Fruit fly (Drosophila melanogaster) whole organism, embryonic: Measurements from ENCODE around the gene Ms.

Experiments
- Abd-B ChIP-seq: fragments of 200-800 bp; sonication (Bioruptor generic); optimal IDR thresholded peaks from 2 replicates; lab custom pipeline; 2018; ENCODE audit warnings: missing biosample characterization, mild to moderate bottlenecking, missing genetic modification characterization, moderate library complexity
- Atf6 ChIP-seq: fragments of 200-800 bp; sonication (Bioruptor generic); IDR thresholded peaks from 2 replicates; pipeline ENCODE4 v1.3.6; 2022; ENCODE audit warnings: missing biosample characterization, missing genetic modification characterization
- BtbVII ChIP-seq: fragments of 200-800 bp; sonication (Bioruptor generic); optimal IDR thresholded peaks from 3 replicates; lab custom pipeline; 2017; ENCODE audit warnings: missing biosample characterization, mild to moderate bottlenecking, missing genetic modification characterization
- CG10274 ChIP-seq: fragments of 200-800 bp; sonication (Bioruptor generic); optimal IDR thresholded peaks from 3 replicates; lab custom pipeline; 2017; ENCODE audit warnings: missing biosample characterization, mild to moderate bottlenecking, missing genetic modification characterization
- CG10431 ChIP-seq: fragments of 200-800 bp; sonication (Bioruptor generic); optimal IDR thresholded peaks from 3 replicates; lab custom pipeline; 2018; ENCODE audit warnings: missing biosample characterization, mild to moderate bottlenecking, missing genetic modification characterization
- CG10462 ChIP-seq: fragments of 200-800 bp; sonication (Bioruptor generic); optimal IDR thresholded peaks from 2 replicates; lab custom pipeline; 2016; ENCODE audit warnings: missing biosample characterization, missing genetic modification characterization
- CG10654 ChIP-seq: fragments of 200-800 bp; sonication (Bioruptor generic); optimal IDR thresholded peaks from 2 replicates; lab custom pipeline; 2016; ENCODE audit warnings: missing biosample characterization, missing genetic modification characterization
- CG11093 ChIP-seq: fragments of 200-800 bp; sonication (Bioruptor generic); IDR thresholded peaks from 3 replicates; pipeline ENCODE4 v1.3.6; 2022; ENCODE audit warnings: missing biosample characterization, missing genetic modification characterization
- CG12104 ChIP-seq: fragments of 200-800 bp; sonication (Bioruptor generic); optimal IDR thresholded peaks from 3 replicates; lab custom pipeline; 2016; ENCODE audit warnings: missing biosample characterization, missing genetic modification characterization
- CG15601 ChIP-seq: fragments of 200-800 bp; sonication (Bioruptor generic); optimal IDR thresholded peaks from 3 replicates; lab custom pipeline; 2019; ENCODE audit warnings: missing biosample characterization, mild to moderate bottlenecking, missing genetic modification characterization, moderate library complexity
- CG18599 ChIP-seq: fragments of 200-800 bp; sonication (Bioruptor generic); optimal IDR thresholded peaks from 3 replicates; lab custom pipeline; 2017; ENCODE audit warnings: missing biosample characterization, missing genetic modification characterization, mild to moderate bottlenecking, moderate library complexity, missing genetic modification reagents
- CG30431 ChIP-seq: fragments of 200-800 bp; sonication (Bioruptor generic); optimal IDR thresholded peaks from 2 replicates; lab custom pipeline; 2017; ENCODE audit warnings: missing biosample characterization, missing genetic modification characterization
- CG31224 ChIP-seq: fragments of 200-800 bp; sonication (Bioruptor generic); IDR thresholded peaks from 2 replicates; pipeline ENCODE4 v1.3.6; 2022; ENCODE audit warnings: missing biosample characterization, missing genetic modification characterization
- CG3995 ChIP-seq: fragments of 200-800 bp; sonication (Bioruptor generic); optimal IDR thresholded peaks from 3 replicates; lab custom pipeline; 2016; ENCODE audit warnings: missing biosample characterization, missing genetic modification characterization
- CG6765 ChIP-seq: fragments of 200-800 bp; sonication (Bioruptor generic); optimal IDR thresholded peaks from 3 replicates; lab custom pipeline; 2017; ENCODE audit warnings: missing biosample characterization, mild to moderate bottlenecking, missing genetic modification characterization
- CG7357 ChIP-seq: fragments of 200-800 bp; sonication (Bioruptor generic); IDR thresholded peaks from 3 replicates; pipeline ENCODE4 v1.3.6; 2022; ENCODE audit warnings: missing biosample characterization, missing genetic modification characterization
- CG7928 ChIP-seq: fragments of 200-800 bp; sonication (Bioruptor generic); optimal IDR thresholded peaks from 2 replicates; lab custom pipeline; 2017; ENCODE audit warnings: missing biosample characterization, mild to moderate bottlenecking, missing genetic modification characterization
- CG7987 ChIP-seq: fragments of 200-800 bp; sonication (Bioruptor generic); optimal IDR thresholded peaks from 2 replicates; lab custom pipeline; 2018; ENCODE audit warnings: missing biosample characterization, mild to moderate bottlenecking, missing genetic modification characterization, moderate library complexity
- CG9727 ChIP-seq: fragments of 200-800 bp; sonication (Bioruptor generic); optimal IDR thresholded peaks from 3 replicates; lab custom pipeline; 2017; ENCODE audit warnings: missing biosample characterization, mild to moderate bottlenecking, missing genetic modification characterization
- CTCF ChIP-seq: fragments of 200-800 bp; sonication (Bioruptor generic); optimal IDR thresholded peaks from 2 replicates; lab custom pipeline; 2017; ENCODE audit warnings: missing biosample characterization, mild to moderate bottlenecking, missing genetic modification characterization, moderate library complexity
- D ChIP-seq, 2 experiments: fragments of 200-800 bp in 1 of 2; fragments of >200 bp in 1 of 2; sonication (Bioruptor generic) in 1 of 2; optimal IDR thresholded peaks; 2 replicates in 1 of 2; 3 replicates in 1 of 2; lab custom pipeline; 2017; ENCODE audit warnings: mild to moderate bottlenecking in 1 of 2, missing biosample characterization in 1 of 2, missing genetic modification characterization in 1 of 2, missing genetic modification reagents in 1 of 2
- Dip3 ChIP-seq: fragments of 200-800 bp; sonication (Bioruptor generic); optimal IDR thresholded peaks from 3 replicates; lab custom pipeline; 2016; ENCODE audit warnings: missing biosample characterization, missing genetic modification characterization
- E2f1 ChIP-seq: fragments of 200-800 bp; sonication (Bioruptor generic); IDR thresholded peaks from 2 replicates; pipeline ENCODE4 v1.3.6; 2022; ENCODE audit warnings: missing biosample characterization, missing genetic modification characterization
- Fer3 ChIP-seq: fragments of 200-800 bp; sonication (Bioruptor generic); optimal IDR thresholded peaks from 2 replicates; lab custom pipeline; 2018; ENCODE audit warnings: missing biosample characterization, mild to moderate bottlenecking, missing genetic modification characterization, moderate library complexity
- HmgD ChIP-seq: fragments of 200-800 bp; sonication (Bioruptor generic); optimal IDR thresholded peaks from 3 replicates; lab custom pipeline; 2016; ENCODE audit warnings: missing biosample characterization, missing genetic modification characterization
- Jarid2 ChIP-seq: fragments of 200-800 bp; sonication (Bioruptor generic); optimal IDR thresholded peaks from 3 replicates; lab custom pipeline; 2017; ENCODE audit warnings: mild to moderate bottlenecking, missing biosample characterization, missing genetic modification reagents, missing genetic modification characterization
- Med ChIP-seq: fragments of 200-800 bp; sonication (Bioruptor generic); peaks from one replicate; lab custom pipeline; 2016; ENCODE audit warnings: missing biosample characterization, missing genetic modification characterization, mild to moderate bottlenecking, inconsistent platforms, moderate library complexity
- NC2α ChIP-seq: fragments of 200-800 bp; sonication (Bioruptor generic); optimal IDR thresholded peaks from 2 replicates; lab custom pipeline; 2016; ENCODE audit warnings: missing biosample characterization, missing genetic modification characterization
- Oaz ChIP-seq: fragments of 200-800 bp; sonication (Bioruptor generic); IDR thresholded peaks from 2 replicates; pipeline ENCODE4 v1.3.6; 2022; ENCODE audit warnings: missing biosample characterization, missing genetic modification characterization
- Optix ChIP-seq: fragments of 200-800 bp; sonication (Bioruptor generic); IDR thresholded peaks from 3 replicates; pipeline ENCODE4 v1.3.6; 2022; ENCODE audit warnings: missing biosample characterization, missing genetic modification characterization
- Ptx1 ChIP-seq: fragments of 200-800 bp; sonication (Bioruptor generic); IDR thresholded peaks from 2 replicates; pipeline ENCODE4 v1.3.6; 2022; ENCODE audit warnings: missing biosample characterization, missing genetic modification characterization
- Rx ChIP-seq: fragments of 200-800 bp; sonication (Bioruptor generic); IDR thresholded peaks from 2 replicates; pipeline ENCODE4 v1.3.6; 2022; ENCODE audit warnings: missing biosample characterization, missing genetic modification characterization
- YL-1 ChIP-seq: fragments of 200-800 bp; sonication (Bioruptor generic); optimal IDR thresholded peaks from 3 replicates; lab custom pipeline; 2017; ENCODE audit warnings: missing biosample characterization, mild to moderate bottlenecking, missing genetic modification characterization
- bsh ChIP-seq, 2 experiments: fragments of 200-800 bp; sonication (Bioruptor generic); optimal IDR thresholded peaks; 2 replicates each; lab custom pipeline; 2017 to 2018; ENCODE audit warnings: mild to moderate bottlenecking in 2 of 2, missing biosample characterization in 2 of 2, missing genetic modification characterization in 2 of 2, moderate library complexity in 1 of 2
- cg ChIP-seq: fragments of 200-800 bp; sonication (Bioruptor generic); optimal IDR thresholded peaks from 3 replicates; lab custom pipeline; 2019; ENCODE audit warnings: missing biosample characterization, mild to moderate bottlenecking, missing genetic modification characterization, moderate library complexity
- croc ChIP-seq: fragments of 200-800 bp; sonication (Bioruptor generic); conservative IDR thresholded peaks from 3 replicates; pipeline ENCODE4 v1.3.6; 2022; ENCODE audit warnings: missing biosample characterization, missing genetic modification characterization
- dati ChIP-seq: fragments of 200-800 bp; sonication (Bioruptor generic); IDR thresholded peaks from 2 replicates; pipeline ENCODE4 v1.3.6; 2022; ENCODE audit warnings: missing biosample characterization, missing genetic modification characterization
- exex ChIP-seq: fragments of 200-800 bp; sonication (Bioruptor generic); optimal IDR thresholded peaks from 4 replicates; lab custom pipeline; 2018; ENCODE audit warnings: missing biosample characterization, mild to moderate bottlenecking, missing genetic modification characterization, moderate library complexity
- gcm ChIP-seq: fragments of 200-800 bp; sonication (Bioruptor generic); optimal IDR thresholded peaks from 2 replicates; lab custom pipeline; 2019; ENCODE audit warnings: missing biosample characterization, mild to moderate bottlenecking, missing genetic modification characterization, moderate library complexity
- grau ChIP-seq: fragments of 200-800 bp; optimal IDR thresholded peaks from 3 replicates; lab custom pipeline; 2019; ENCODE audit warnings: missing biosample characterization, mild to moderate bottlenecking, missing genetic modification characterization, moderate library complexity
- hkb ChIP-seq, 2 experiments: fragments of 200-800 bp in 1 of 2; fragments of >200 bp in 1 of 2; sonication (Bioruptor generic) in 1 of 2; IDR thresholded peaks in 1 of 2; optimal IDR thresholded peaks in 1 of 2; 2 replicates each; pipeline versions ENCODE4 v1.3.6 to Lab custom; 2017 to 2022; ENCODE audit warnings: missing biosample characterization in 1 of 2, missing genetic modification characterization in 1 of 2
- lab ChIP-seq: fragments of 200-800 bp; sonication (Bioruptor generic); optimal IDR thresholded peaks from 3 replicates; lab custom pipeline; 2017; ENCODE audit warnings: missing biosample characterization, missing genetic modification characterization, mild to moderate bottlenecking, moderate library complexity, missing genetic modification reagents
- otp ChIP-seq: fragments of 200-800 bp; sonication (Bioruptor generic); IDR thresholded peaks from 3 replicates; pipeline ENCODE4, ENCODE4 v1.3.6; 2022; ENCODE audit warnings: missing biosample characterization, missing genetic modification characterization
- phol ChIP-seq: fragments of 200-800 bp; sonication (Bioruptor generic); optimal IDR thresholded peaks from 3 replicates; lab custom pipeline; 2018; ENCODE audit warnings: missing biosample characterization, mild to moderate bottlenecking, missing genetic modification characterization, moderate library complexity
- prd ChIP-seq, 3 experiments: fragments of >200 bp in 2 of 3; fragments of 200-800 bp in 1 of 3; sonication (Bioruptor generic) in 1 of 3; optimal IDR thresholded peaks in 2 of 3; IDR thresholded peaks in 1 of 3; 2 replicates in 2 of 3; 3 replicates in 1 of 3; pipeline versions ENCODE4 v1.3.6 to Lab custom; 2017 to 2022; ENCODE audit warnings: missing biosample characterization in 1 of 3, missing genetic modification characterization in 1 of 3
- slbo ChIP-seq: fragments of 200-800 bp; sonication (Bioruptor generic); IDR thresholded peaks from 2 replicates; pipeline ENCODE4 v1.3.6; 2022; ENCODE audit warnings: missing biosample characterization, missing genetic modification characterization
- slou ChIP-seq: fragments of 200-800 bp; sonication (Bioruptor generic); optimal IDR thresholded peaks from 3 replicates; lab custom pipeline; 2016; ENCODE audit warnings: missing biosample characterization, missing genetic modification characterization
- yki ChIP-seq: fragments of >200 bp; optimal IDR thresholded peaks from 3 replicates; lab custom pipeline; 2018

The Ms gene

dm6 chr3R:24303060-24303459 lies 38.3 kb upstream of the Ms start (continued):
- TF ChIP-seq CG7987 (no peak), bsh (GFP tag; optimal IDR thresholded peaks at IDR 0.05; lab: Kevin White, UChicago) (no peak), Ptx1 (GFP tag; lab: Robert Waterston, UW) (peak; percentile 36; the same call in 1 of the 2 replicates), D (optimal IDR thresholded peaks at IDR 0.05; lab: Kevin White, UChicago) (no peak), D (GFP tag; optimal IDR thresholded peaks at IDR 0.05; lab: Kevin White, UChicago) (no peak), prd (optimal IDR thresholded peaks at IDR 0.05; lab: Kevin White, UChicago) (no peak), prd (GFP tag; IDR thresholded peaks at IDR 0.05; lab: Robert Waterston, UW) (peak; percentile 30; the same call in 1 of the 3 replicates), phol (tag; lab: Kevin White, UChicago) (peak; percentile 11), Fer3 (tag; lab: Kevin White, UChicago) (no peak), CG11093 (GFP tag; lab: Robert Waterston, UW) (no peak), CG7928 (GFP tag; lab: Kevin White, UChicago) (no peak), slou (peak; percentile 9), E2f1 (peak; percentile 16; the same call in 1 of the 2 replicates), exex (no peak), CG30431 (GFP tag; lab: Kevin White, UChicago) (peak; percentile 0), CG12104 (GFP tag; lab: Kevin White, UChicago) (no peak), CG9727 (no peak), CG10274 (GFP tag; lab: Kevin White, UChicago) (no peak), slbo (GFP tag; lab: Robert Waterston, UW) (peak; percentile 54), CG18599 (GFP tag; lab: Kevin White, UChicago) (no peak), hkb (optimal IDR thresholded peaks at IDR 0.05; lab: Kevin White, UChicago) (no peak), hkb (GFP tag; IDR thresholded peaks at IDR 0.05; lab: Robert Waterston, UW) (peak; percentile 52; the same call in 1 of the 2 replicates), YL-1 (GFP tag; lab: Kevin White, UChicago) (no peak), BtbVII (no peak), Atf6 (GFP tag; lab: Robert Waterston, UW) (0 out of 2 replicates have a peak, but pooled peaks have one; percentile 11), Med (GFP tag; lab: Kevin White, UChicago) (peak; percentile 37), CG10431 (GFP tag; lab: Kevin White, UChicago) (no peak), gcm (no peak), CG7357 (GFP tag; lab: Robert Waterston, UW) (peak; percentile 31; the same call in 1 of the 3 replicates), croc (GFP tag; lab: Robert Waterston, UW) (no peak), NC2α (GFP tag; lab: Kevin White, UChicago) (no peak)

- TF ChIP-seq Oaz (GFP tag; lab: Robert Waterston, UW): peak; percentile 30; the same call in 1 of the 2 replicates
- TF ChIP-seq CG15601: no peak
- peak; percentile 22; the same call in 1 of the 2 replicates for TF ChIP-seq Rx
- no peak for TF ChIP-seq Dip3
- no peak for TF ChIP-seq Jarid2 (GFP tag; lab: Kevin White, UChicago)
- TF ChIP-seq cg (GFP tag; lab: Kevin White, UChicago): no peak
- TF ChIP-seq yki (lab: Kevin White, UChicago): no peak
- TF ChIP-seq grau: no peak
- no peak for TF ChIP-seq CG11093 (GFP tag; lab: Robert Waterston, UW)
- TF ChIP-seq CG3995 (GFP tag; lab: Kevin White, UChicago): no peak
- no peak for TF ChIP-seq CG10462
- TF ChIP-seq Abd-B (GFP tag; lab: Kevin White, UChicago): peak; percentile 3
- peak; percentile 27 for TF ChIP-seq HmgD (GFP tag; lab: Kevin White, UChicago)
- TF ChIP-seq CG6765 (GFP tag; lab: Kevin White, UChicago): no peak
- no peak for TF ChIP-seq CTCF (GFP tag; lab: Kevin White, UChicago)
- TF ChIP-seq Optix (GFP tag; lab: Robert Waterston, UW): no peak
- peak; percentile 17 for TF ChIP-seq CG10654
- no peak for TF ChIP-seq CG31224 (GFP tag; lab: Robert Waterston, UW)
- no peak for TF ChIP-seq dati (GFP tag; lab: Robert Waterston, UW)
- TF ChIP-seq otp (GFP tag; lab: Robert Waterston, UW): no peak
- no peak for TF ChIP-seq CG10431 (GFP tag; lab: Kevin White, UChicago)
- no peak for TF ChIP-seq lab (GFP tag; lab: Kevin White, UChicago)
Measured at dm6 chr3R:24318217-24319082, 22.9 kb upstream of the Ms start, which contains the start of the genes Nab2 and BRWD3. Gene Nab2 (minus strand): TSS chr3R:24318419. Gene BRWD3 (plus strand): TSS chr3R:24319000.
